Worm (Caenorhabditis elegans) whole organism, late embryonic: ENCODE measurements around the gene F01D5.2.

Experiments
- C08G9.2 ChIP-seq: sonication (generic microtip); optimal IDR thresholded peaks from 2 replicates; lab custom pipeline; 2016; ENCODE audit warnings: mild to moderate bottlenecking, missing genetic modification characterization, moderate library complexity, missing compliant biosample characterization
- C38D4.7 ChIP-seq: fragments of 200-800 bp; sonication (Bioruptor generic); optimal IDR thresholded peaks from 2 replicates; lab custom pipeline; 2018; ENCODE audit warnings: mild to moderate bottlenecking, missing genetic modification characterization, moderate library complexity, missing compliant biosample characterization
- F13H6.1 ChIP-seq: sonication (generic microtip); optimal IDR thresholded peaks from 2 replicates; lab custom pipeline; 2016; ENCODE audit warnings: missing genetic modification characterization, missing compliant biosample characterization
- Y22D7AL.16 ChIP-seq: sonication (generic microtip); optimal IDR thresholded peaks from 2 replicates; lab custom pipeline; 2016; ENCODE audit warnings: missing genetic modification characterization, missing compliant biosample characterization
- ahr-1 ChIP-seq: sonication (generic microtip); optimal IDR thresholded peaks from 2 replicates; lab custom pipeline; 2016; ENCODE audit warnings: missing genetic modification characterization, missing compliant biosample characterization
- ama-1 ChIP-seq: fragments of 150-350 bp; optimal IDR thresholded peaks from 2 replicates; lab custom pipeline; 2014
- ceh-18 ChIP-seq: sonication (generic microtip); optimal IDR thresholded peaks from 2 replicates; lab custom pipeline; 2016; ENCODE audit warnings: missing genetic modification characterization, missing compliant biosample characterization
- ceh-19 ChIP-seq: fragments of 200-800 bp; sonication (Bioruptor generic); optimal IDR thresholded peaks from 2 replicates; lab custom pipeline; 2018; ENCODE audit warnings: mild to moderate bottlenecking, missing genetic modification characterization, missing compliant biosample characterization
- ceh-30 ChIP-seq: fragments of 150-350 bp; optimal IDR thresholded peaks from 2 replicates; lab custom pipeline; 2014; ENCODE audit warnings: missing biosample characterization, missing genetic modification characterization
- ceh-34 ChIP-seq: sonication (generic microtip); optimal IDR thresholded peaks from 2 replicates; lab custom pipeline; 2016; ENCODE audit warnings: mild to moderate bottlenecking, missing genetic modification characterization, missing compliant biosample characterization
- ceh-48 ChIP-seq: sonication (generic microtip); optimal IDR thresholded peaks from 2 replicates; lab custom pipeline; 2016; ENCODE audit warnings: missing genetic modification characterization, inconsistent platforms, missing compliant biosample characterization
- che-1 ChIP-seq: sonication (generic microtip); optimal IDR thresholded peaks from 2 replicates; lab custom pipeline; 2016; ENCODE audit warnings: mild to moderate bottlenecking, missing genetic modification characterization, missing compliant biosample characterization
- elt-2 ChIP-seq: sonication (generic microtip); optimal IDR thresholded peaks from 2 replicates; lab custom pipeline; 2016; ENCODE audit warnings: missing genetic modification reagents, missing genetic modification characterization, missing compliant biosample characterization
- elt-4 ChIP-seq: sonication (generic microtip); optimal IDR thresholded peaks from 2 replicates; lab custom pipeline; 2016; ENCODE audit warnings: missing genetic modification characterization, missing compliant biosample characterization
- fax-1 ChIP-seq: sonication (generic microtip); optimal IDR thresholded peaks from 2 replicates; lab custom pipeline; 2016; ENCODE audit warnings: missing genotype, missing genetic modification characterization, missing compliant biosample characterization
- gmeb-2 ChIP-seq: sonication (generic microtip); optimal IDR thresholded peaks from 2 replicates; lab custom pipeline; 2016; ENCODE audit warnings: missing genetic modification characterization, inconsistent platforms, missing compliant biosample characterization
- hlh-13 ChIP-seq: fragments of 200-800 bp; sonication (Bioruptor generic); optimal IDR thresholded peaks from 2 replicates; lab custom pipeline; 2018; ENCODE audit warnings: mild to moderate bottlenecking, missing genetic modification characterization, missing compliant biosample characterization
- hlh-15 ChIP-seq: sonication (generic microtip); optimal IDR thresholded peaks from 2 replicates; lab custom pipeline; 2016; ENCODE audit warnings: missing genetic modification characterization, missing compliant biosample characterization
- hlh-30 ChIP-seq: sonication (generic microtip); optimal IDR thresholded peaks from 2 replicates; lab custom pipeline; 2017; ENCODE audit warnings: antibody characterized with exemption, missing genetic modification characterization, missing compliant biosample characterization; ENCODE audit not compliant: insufficient read depth
- lim-6 ChIP-seq: sonication (generic microtip); optimal IDR thresholded peaks from 2 replicates; lab custom pipeline; 2016; ENCODE audit warnings: missing genetic modification characterization, missing compliant biosample characterization
- lin-11 ChIP-seq: fragments of 200-800 bp; sonication (Bioruptor generic); optimal IDR thresholded peaks from 2 replicates; lab custom pipeline; 2018; ENCODE audit warnings: mild to moderate bottlenecking, missing genetic modification characterization, missing compliant biosample characterization
- madf-2 ChIP-seq: sonication (generic microtip); optimal IDR thresholded peaks from 2 replicates; lab custom pipeline; 2017; ENCODE audit warnings: missing genetic modification characterization, missing compliant biosample characterization
- mec-3 ChIP-seq: sonication (generic microtip); optimal IDR thresholded peaks from 2 replicates; lab custom pipeline; 2016; ENCODE audit warnings: borderline replicate concordance, missing genetic modification characterization, missing compliant biosample characterization
- nfya-1 ChIP-seq: sonication (generic microtip); optimal IDR thresholded peaks from 2 replicates; lab custom pipeline; 2017; ENCODE audit warnings: missing genetic modification characterization, mild to moderate bottlenecking, missing compliant biosample characterization, antibody characterized with exemption, moderate library complexity
- nhr-11 ChIP-seq: fragments of 150-350 bp; optimal IDR thresholded peaks from 2 replicates; lab custom pipeline; 2014; ENCODE audit warnings: missing biosample characterization, missing genetic modification characterization
- odd-2 ChIP-seq: sonication (generic microtip); optimal IDR thresholded peaks from 2 replicates; lab custom pipeline; 2017; ENCODE audit warnings: antibody characterized with exemption, mild to moderate bottlenecking, missing genetic modification characterization, missing compliant biosample characterization
- pag-3 ChIP-seq: sonication (generic microtip); optimal IDR thresholded peaks from 2 replicates; lab custom pipeline; 2016; ENCODE audit warnings: missing compliant biosample characterization, missing genetic modification characterization, borderline replicate concordance
- pat-9 ChIP-seq: fragments of 200-800 bp; sonication (Bioruptor generic); optimal IDR thresholded peaks from 2 replicates; lab custom pipeline; 2018; ENCODE audit warnings: mild to moderate bottlenecking, missing genetic modification characterization, moderate library complexity, missing compliant biosample characterization
- pax-1 ChIP-seq: fragments of 150-350 bp; optimal IDR thresholded peaks from 2 replicates; lab custom pipeline; 2014; ENCODE audit warnings: missing biosample characterization, missing genetic modification characterization
- pha-2 ChIP-seq: sonication (generic microtip); optimal IDR thresholded peaks from 2 replicates; lab custom pipeline; 2017; ENCODE audit warnings: mild to moderate bottlenecking, missing genetic modification characterization, missing compliant biosample characterization
- pros-1 ChIP-seq: fragments of 150-350 bp; optimal IDR thresholded peaks from 2 replicates; lab custom pipeline; 2014; ENCODE audit warnings: missing biosample characterization, missing genetic modification reagents, missing genetic modification characterization
- rnt-1 ChIP-seq: sonication (generic microtip); optimal IDR thresholded peaks from 2 replicates; lab custom pipeline; 2016; ENCODE audit warnings: missing genetic modification characterization, missing compliant biosample characterization
- sox-2 ChIP-seq: fragments of 200-800 bp; sonication (Bioruptor generic); IDR thresholded peaks from 2 replicates; pipeline ENCODE4 v1.3.6; 2022; ENCODE audit warnings: missing genetic modification reagents, missing genetic modification characterization, missing compliant biosample characterization
- syd-9 ChIP-seq: sonication (generic microtip); optimal IDR thresholded peaks from 2 replicates; lab custom pipeline; 2016; ENCODE audit warnings: mild to moderate bottlenecking, missing genetic modification characterization, moderate library complexity, missing compliant biosample characterization
- tbx-7 ChIP-seq: sonication (generic microtip); optimal IDR thresholded peaks from 2 replicates; lab custom pipeline; 2016; ENCODE audit warnings: missing genotype, missing genetic modification characterization, missing compliant biosample characterization
- ttx-3 ChIP-seq: sonication (generic microtip); optimal IDR thresholded peaks from 2 replicates; lab custom pipeline; 2016; ENCODE audit warnings: missing genetic modification reagents, missing genetic modification characterization, missing compliant biosample characterization
- unc-86 ChIP-seq: sonication (generic microtip); optimal IDR thresholded peaks from 2 replicates; lab custom pipeline; 2016; ENCODE audit warnings: missing genetic modification characterization, missing compliant biosample characterization

Gene F01D5.2

ce11 chrII:13994934-13995333 is 3.9 kb downstream of the F01D5.2 start, which contains the start of gene Y39G8B.7:
Gene Y39G8B.7 (minus strand): TSS chrII:13995034.
- TF ChIP-seq odd-2 (no peak), pag-3 (no peak), F13H6.1 (tag; lab: Kevin White, UChicago) (no peak), mec-3 (no peak), hlh-15 (tag; lab: Kevin White, UChicago) (no peak), fax-1 (no peak), madf-2 (tag; lab: Kevin White, UChicago) (no peak), pros-1 (no peak), pax-1 (tag; lab: Kevin White, UChicago) (no peak), che-1 (tag; lab: Kevin White, UChicago) (no peak), hlh-30 (no peak), syd-9 (tag; lab: Kevin White, UChicago) (no peak)
- TF ChIP-seq, all 69 proteins: peak for 0

- TF ChIP-seq ttx-3, result no peak
- no peak for TF ChIP-seq fax-1
- TF ChIP-seq ceh-48 (tag; lab: Kevin White, UChicago), result no peak
- TF ChIP-seq ceh-30 (tag; lab: Kevin White, UChicago), result no peak
- TF ChIP-seq rnt-1 (tag; lab: Kevin White, UChicago), result no peak
- TF ChIP-seq lim-6 (tag; lab: Kevin White, UChicago), result no peak
- no peak for TF ChIP-seq tbx-7
- no peak for TF ChIP-seq ama-1 (lab: Kevin White, UChicago)
- no peak for TF ChIP-seq C08G9.2 (tag; lab: Kevin White, UChicago)
- TF ChIP-seq nhr-11 (tag; lab: Kevin White, UChicago), result no peak
- no peak for TF ChIP-seq pha-2 (tag; lab: Kevin White, UChicago)
These were observed 7.1 kb downstream of the F01D5.2 start, which contains the start of gene Y39G8B.5 for ce11 chrII:13991741-13992140. Gene Y39G8B.5 (minus strand): TSS chrII:13991841.

DNA sequence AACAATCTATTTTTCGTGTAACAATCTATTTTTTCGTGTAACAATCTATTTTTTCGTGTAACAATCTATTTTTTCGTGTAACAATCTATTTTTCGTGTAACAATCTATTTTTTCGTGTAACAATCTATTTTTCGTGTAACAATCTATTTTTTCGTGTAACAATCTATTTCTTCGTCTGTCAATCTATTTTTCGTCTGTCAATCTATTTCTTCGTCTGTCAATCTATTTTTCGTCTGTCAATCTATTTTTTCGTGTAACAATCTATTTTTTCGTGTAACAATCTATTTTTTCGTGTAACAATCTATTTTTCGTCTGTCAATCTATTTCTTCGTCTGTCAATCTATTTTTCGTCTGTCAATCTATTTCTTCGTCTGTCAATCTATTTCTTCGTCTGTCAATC is 12.8 kb downstream of the F01D5.2 start:
- TF ChIP-seq Y22D7AL.16, result peak; percentile 62
- peak; percentile 51 for TF ChIP-seq pat-9 (tag; lab: Kevin White, UChicago)
- peak; percentile 23 for TF ChIP-seq lin-11
- TF ChIP-seq che-1 (tag; lab: Kevin White, UChicago), result peak; percentile 67
- TF ChIP-seq C38D4.7, result peak; percentile 33
- TF ChIP-seq, all 69 proteins: peak for 5; not testable (repeated sequence) for 64

DNA sequence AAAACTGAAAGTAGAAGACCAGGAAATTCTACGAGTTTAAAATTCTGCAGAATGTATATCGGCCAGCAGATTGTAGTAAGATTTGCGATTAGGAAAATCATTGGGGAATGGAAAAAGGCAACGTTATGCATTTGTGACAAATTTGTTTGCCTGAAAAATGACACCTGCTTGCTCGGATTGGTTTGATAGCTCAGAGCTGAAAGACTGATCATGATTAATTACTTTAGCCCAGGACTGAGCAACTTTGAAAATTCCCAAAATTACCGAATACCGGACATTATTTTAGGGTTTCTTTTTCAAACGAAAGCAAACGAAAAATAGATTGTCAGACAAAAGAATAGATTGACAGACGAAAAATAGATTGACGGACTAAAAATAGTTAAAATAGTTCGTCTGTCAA is 14.3 kb downstream of the F01D5.2 start, which contains the start of gene sre-47:
Gene sre-47, minus strand, starts transcription at position 101 of the 400 bp plus-strand sequence.
- TF ChIP-seq ahr-1 (no peak), ceh-19 (GFP tag; lab: Kevin White, UChicago) (no peak), sox-2 (GFP tag; lab: Robert Waterston, UW) (no peak), pax-1 (tag; lab: Kevin White, UChicago) (no peak), rnt-1 (tag; lab: Kevin White, UChicago) (no peak), pha-2 (tag; lab: Kevin White, UChicago) (no peak), madf-2 (tag; lab: Kevin White, UChicago) (no peak), ceh-34 (tag; lab: Kevin White, UChicago) (no peak), gmeb-2 (tag; lab: Kevin White, UChicago) (no peak), hlh-13 (no peak), ceh-18 (no peak), unc-86 (tag; lab: Kevin White, UChicago) (no peak), nfya-1 (tag; lab: Kevin White, UChicago) (no peak)

DNA sequence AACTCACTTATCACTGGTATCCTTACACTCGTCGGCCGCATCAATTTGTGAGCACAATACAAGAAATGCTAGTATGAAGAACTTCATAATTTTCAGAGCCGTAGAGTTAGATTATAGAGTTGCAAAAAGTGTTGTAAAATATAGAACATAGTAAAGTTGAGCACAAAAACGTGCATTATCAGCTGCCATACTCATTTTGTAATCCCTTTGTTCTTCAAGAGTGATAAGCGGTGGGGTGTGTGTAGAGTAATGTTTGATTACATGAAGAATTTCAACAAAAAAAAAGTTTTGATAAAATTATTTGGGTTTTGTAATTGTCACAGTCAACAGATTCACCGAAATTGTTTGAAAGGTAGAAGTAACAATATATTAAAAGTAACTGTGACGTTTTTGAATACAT is 15.9 kb downstream of the F01D5.2 start, which contains the start of the genes Y39G8B.13 and Y39G8B.10:
Gene Y39G8B.13, minus strand, starts transcription at position 125 of the 400 bp plus-strand sequence.
Gene Y39G8B.10, minus strand, starts transcription at position 193 of the 400 bp plus-strand sequence.
- peak; percentile 56 for TF ChIP-seq elt-2
- no peak for TF ChIP-seq elt-4 (tag; lab: Kevin White, UChicago)
